Worm (Caenorhabditis elegans) whole organism, L4 larva: ENCODE data around the gene C14B1.2.
A peak's percentile ranks its signal among the peaks of the same experiment; 100 is the strongest.

ENCODE experiments used
- D1046.2 ChIP-seq: fragments of 200-800 bp; sonication (Bioruptor generic); IDR thresholded peaks from 2 replicates; pipeline ENCODE4 v1.3.6; 2022; ENCODE audit warnings: missing genetic modification characterization, missing compliant biosample characterization
- F10B5.3 ChIP-seq: sonication (generic microtip); optimal IDR thresholded peaks from 2 replicates; lab custom pipeline; 2016; ENCODE audit warnings: mild to moderate bottlenecking, missing genetic modification characterization, missing compliant biosample characterization
- F26F4.8 ChIP-seq: fragments of 200-800 bp; sonication (Bioruptor generic); conservative IDR thresholded peaks from 2 replicates; pipeline ENCODE4 v1.3.6; 2022; ENCODE audit warnings: missing genetic modification characterization, missing compliant biosample characterization
- ZK546.5 ChIP-seq, 2 experiments: sonication (generic microtip); optimal IDR thresholded peaks; 2 replicates each; lab custom pipeline; 2017; ENCODE audit warnings: missing biosample characterization in 2 of 2, missing genetic modification characterization in 2 of 2
- aha-1 ChIP-seq: fragments of 150-350 bp; peaks from one replicate; lab custom pipeline; 2014; ENCODE audit warnings: missing biosample characterization, missing genetic modification characterization
- ceh-44 ChIP-seq: fragments of 200-800 bp; sonication (Bioruptor generic); IDR thresholded peaks from 2 replicates; pipeline ENCODE4 v1.3.6; 2022; ENCODE audit warnings: missing genetic modification reagents, missing genetic modification characterization, missing compliant biosample characterization
- dmd-6 ChIP-seq: fragments of 200-800 bp; sonication (Bioruptor generic); IDR thresholded peaks from 2 replicates; pipeline ENCODE4 v1.3.6; 2022; ENCODE audit warnings: missing genetic modification reagents, missing genetic modification characterization, missing compliant biosample characterization
- dve-1 ChIP-seq: sonication (generic microtip); optimal IDR thresholded peaks from 2 replicates; lab custom pipeline; 2017; ENCODE audit warnings: antibody characterized with exemption, mild to moderate bottlenecking, missing genetic modification characterization, missing compliant biosample characterization; ENCODE audit not compliant: insufficient read depth
- fos-1 ChIP-seq: fragments of 150-350 bp; optimal IDR thresholded peaks from 2 replicates; lab custom pipeline; 2014; ENCODE audit warnings: missing biosample characterization, missing genetic modification characterization
- gei-8 ChIP-seq: fragments of 200-800 bp; sonication (Bioruptor generic); optimal IDR thresholded peaks from 2 replicates; lab custom pipeline; 2018; ENCODE audit warnings: mild to moderate bottlenecking, missing genetic modification characterization, missing compliant biosample characterization
- lin-39 ChIP-seq: fragments of 150-350 bp; optimal IDR thresholded peaks from 2 replicates; lab custom pipeline; 2014; ENCODE audit warnings: missing biosample characterization, missing genetic modification reagents, missing genetic modification characterization
- mdt-29 ChIP-seq: fragments of 200-800 bp; sonication (Bioruptor generic); IDR thresholded peaks from 2 replicates; pipeline ENCODE4 v1.3.6; 2022; ENCODE audit warnings: missing genetic modification reagents, missing genetic modification characterization, missing compliant biosample characterization
- nhr-28 ChIP-seq: fragments of 150-350 bp; optimal IDR thresholded peaks from 2 replicates; lab custom pipeline; 2014; ENCODE audit warnings: missing biosample characterization, missing genetic modification characterization
- php-3 ChIP-seq: fragments of 200-800 bp; sonication (Bioruptor generic); IDR thresholded peaks from 2 replicates; pipeline ENCODE4 v1.3.6; 2022; ENCODE audit warnings: missing genetic modification reagents, missing genetic modification characterization, missing compliant biosample characterization
- set-16 ChIP-seq: fragments of 200-800 bp; sonication (Bioruptor generic); IDR thresholded peaks from 2 replicates; pipeline ENCODE4 v1.3.6; 2022; ENCODE audit warnings: missing genetic modification reagents, missing genetic modification characterization, missing compliant biosample characterization
- tra-1 ChIP-seq: fragments of 200-800 bp; sonication (Bioruptor generic); IDR thresholded peaks from 2 replicates; pipeline ENCODE4 v1.3.6; 2022; ENCODE audit warnings: missing genetic modification reagents, missing genetic modification characterization, missing compliant biosample characterization
- unc-62 ChIP-seq, 3 experiments: fragments of 150-350 bp in 1 of 3; sonication (generic microtip); optimal IDR thresholded peaks in 2 of 3; peaks in 1 of 3; 1 replicate in 1 of 3; 2 replicates in 2 of 3; lab custom pipeline; 2014 to 2017; ENCODE audit warnings: missing biosample characterization in 3 of 3, missing genetic modification characterization in 3 of 3, missing genetic modification reagents in 3 of 3, missing genotype in 1 of 3
- zag-1 ChIP-seq: fragments of 150-350 bp; optimal IDR thresholded peaks from 2 replicates; lab custom pipeline; 2014; ENCODE audit warnings: missing biosample characterization, missing genetic modification characterization
- zip-11 ChIP-seq: fragments of 200-800 bp; sonication (Bioruptor generic); IDR thresholded peaks from 2 replicates; pipeline ENCODE4 v1.3.6; 2022; ENCODE audit warnings: missing genetic modification characterization, missing compliant biosample characterization

Gene C14B1.2

DNA sequence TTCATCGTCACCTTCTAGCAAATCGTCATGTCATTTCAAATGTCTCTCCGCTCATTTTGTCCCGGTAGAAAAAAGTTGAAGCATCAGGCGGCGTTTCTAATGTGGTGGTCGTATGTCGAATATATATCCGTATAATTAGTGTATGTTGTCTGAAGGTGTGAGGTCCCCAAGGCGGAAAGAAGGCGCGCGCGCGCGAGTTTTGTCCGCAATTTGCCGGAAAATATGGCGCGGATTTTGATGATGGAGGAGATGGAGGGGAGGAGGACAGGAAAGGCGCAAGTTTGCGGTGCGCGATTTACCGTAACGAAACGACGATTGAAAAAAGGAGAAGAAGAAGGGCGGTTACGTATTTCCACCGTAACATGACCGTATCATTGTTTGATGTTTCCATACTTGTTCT lies 40.0 kb downstream of the C14B1.2 start:
- TF ChIP-seq dve-1 (tag; lab: Kevin White, UChicago): no peak
- TF ChIP-seq set-16 (GFP tag; lab: Robert Waterston, UW): peak; percentile 37

DNA sequence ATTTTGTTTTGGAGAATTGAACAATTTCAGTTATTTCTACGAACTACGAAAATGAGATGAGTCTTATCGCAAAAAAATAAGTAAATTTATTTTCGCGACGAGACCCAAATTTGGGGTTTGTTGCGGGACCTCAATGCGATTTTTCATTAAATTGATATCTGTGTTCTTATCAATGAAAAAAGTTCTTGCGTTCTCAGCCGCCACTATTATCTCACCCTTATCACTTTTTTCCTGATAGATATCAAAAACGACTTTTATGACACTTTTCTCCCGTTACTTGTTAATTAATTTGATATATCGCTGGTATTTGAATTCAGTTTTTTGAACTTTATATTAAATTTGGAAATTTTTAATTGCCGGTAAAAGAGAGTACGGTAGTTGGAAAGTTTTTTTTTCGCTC lies 41.3 kb downstream of the C14B1.2 start:
- TF ChIP-seq ceh-44 (GFP tag; lab: Robert Waterston, UW): no peak
- no peak for TF ChIP-seq fos-1 (tag; lab: Kevin White, UChicago)
- no peak for TF ChIP-seq zip-11 (GFP tag; lab: Robert Waterston, UW)
- no peak for TF ChIP-seq aha-1 (tag; lab: Kevin White, UChicago)
- no peak for TF ChIP-seq F26F4.8 (GFP tag; lab: Robert Waterston, UW)
- no peak for TF ChIP-seq ZK546.5 (tag; optimal IDR thresholded peaks at IDR 0.05; lab: Kevin White, UChicago)
- no peak for TF ChIP-seq tra-1 (GFP tag; lab: Robert Waterston, UW)
- TF ChIP-seq gei-8: no peak

DNA sequence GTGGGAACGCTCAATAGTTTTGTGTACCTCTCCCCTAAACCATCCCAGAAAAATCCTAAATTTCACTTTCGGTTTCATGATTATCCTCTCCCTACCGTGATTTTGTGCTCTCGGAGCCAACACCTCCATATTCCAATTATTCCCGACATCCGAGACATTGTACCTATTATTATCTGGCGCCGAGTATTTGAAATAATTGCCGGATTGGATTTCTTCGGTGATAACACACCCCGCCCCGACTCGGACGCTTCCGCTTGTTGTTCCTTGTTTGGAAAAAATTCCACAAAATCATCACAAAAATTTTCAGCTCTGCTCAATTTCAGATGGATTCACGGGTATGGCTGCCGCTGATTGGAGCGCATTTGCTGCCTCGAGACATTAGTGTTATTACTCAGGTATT lies 43.1 kb downstream of the C14B1.2 start, which contains the start of gene lin-48:
Gene lin-48 (plus strand): TSS at position 301 of the 400 bp plus-strand sequence.
- no peak for TF ChIP-seq F10B5.3 (tag; lab: Kevin White, UChicago)
- TF ChIP-seq D1046.2: no peak
- no peak for TF ChIP-seq php-3 (GFP tag; lab: Robert Waterston, UW)
- TF ChIP-seq nhr-28 (tag; lab: Kevin White, UChicago): no peak
- no peak for TF ChIP-seq mdt-29
- TF ChIP-seq lin-39: no peak
- TF ChIP-seq zag-1 (tag; lab: Kevin White, UChicago): no peak
- peak in 1 of 2 experiments; percentile 26 for TF ChIP-seq unc-62 (GFP tag; optimal IDR thresholded peaks at IDR 0.05 in 1 of 2; lab: Kevin White, UChicago)
- no peak for TF ChIP-seq unc-62 (tag; optimal IDR thresholded peaks at IDR 0.05; lab: Kevin White, UChicago)
- no peak for TF ChIP-seq dmd-6 (GFP tag; lab: Robert Waterston, UW)
